Worm (Caenorhabditis elegans) whole organism, early embryonic: Measurements from ENCODE around the gene C33F10.12.
"Not testable (repeated sequence)": the region's sequence is repeated elsewhere in the genome, so short reads cannot be mapped to it uniquely, and the experiment has no call there.

Source experiments
- B0310.2 ChIP-seq: sonication (generic microtip); optimal IDR thresholded peaks from 2 replicates; lab custom pipeline; 2016; ENCODE audit warnings: mild to moderate bottlenecking, missing genetic modification characterization, missing compliant biosample characterization
- F13C5.2 ChIP-seq: sonication (generic microtip); optimal IDR thresholded peaks from 2 replicates; lab custom pipeline; 2017; ENCODE audit warnings: mild to moderate bottlenecking, missing genetic modification characterization, inconsistent platforms, missing compliant biosample characterization
- aly-1 ChIP-seq: sonication (generic microtip); optimal IDR thresholded peaks from 2 replicates; lab custom pipeline; 2016; ENCODE audit warnings: missing genetic modification characterization, missing compliant biosample characterization
- ama-1 ChIP-seq: fragments of 150-350 bp; optimal IDR thresholded peaks from 2 replicates; lab custom pipeline; 2014
- ceh-13 ChIP-seq: fragments of 200-800 bp; sonication (Bioruptor generic); optimal IDR thresholded peaks from 2 replicates; lab custom pipeline; 2018; ENCODE audit warnings: mild to moderate bottlenecking, missing genetic modification characterization, missing compliant biosample characterization
- ceh-36 ChIP-seq: sonication (generic microtip); optimal IDR thresholded peaks from 2 replicates; lab custom pipeline; 2016; ENCODE audit warnings: missing genetic modification characterization, inconsistent platforms, missing compliant biosample characterization
- ets-7 ChIP-seq: sonication (generic microtip); optimal IDR thresholded peaks from 2 replicates; lab custom pipeline; 2016; ENCODE audit warnings: missing genotype, missing genetic modification characterization, missing compliant biosample characterization
- flt-1 ChIP-seq: fragments of 200-800 bp; sonication (Bioruptor generic); IDR thresholded peaks from 2 replicates; pipeline ENCODE4 v1.3.6; 2022; ENCODE audit warnings: missing genetic modification characterization, missing compliant biosample characterization
- hmbx-1 ChIP-seq: sonication (generic microtip); optimal IDR thresholded peaks from 2 replicates; lab custom pipeline; 2016; ENCODE audit warnings: mild to moderate bottlenecking, missing genetic modification characterization, missing compliant biosample characterization
- hmg-4 ChIP-seq: fragments of 200-800 bp; sonication (Bioruptor generic); optimal IDR thresholded peaks from 2 replicates; lab custom pipeline; 2018; ENCODE audit warnings: mild to moderate bottlenecking, missing genetic modification characterization, missing compliant biosample characterization
- hnd-1 ChIP-seq: sonication (generic microtip); optimal IDR thresholded peaks from 2 replicates; lab custom pipeline; 2016; ENCODE audit warnings: missing genetic modification characterization, missing compliant biosample characterization
- pes-1 ChIP-seq: fragments of 200-800 bp; sonication (Bioruptor generic); IDR thresholded peaks from 2 replicates; pipeline ENCODE4 v1.3.6; 2022; ENCODE audit warnings: missing genetic modification reagents, missing genetic modification characterization, missing compliant biosample characterization
- scrt-1 ChIP-seq: fragments of 200-800 bp; sonication (Bioruptor generic); IDR thresholded peaks from 2 replicates; pipeline ENCODE4 v1.3.6; 2022; ENCODE audit warnings: missing genetic modification characterization, missing compliant biosample characterization
- sea-1 ChIP-seq: fragments of 200-800 bp; sonication (Bioruptor generic); conservative IDR thresholded peaks from 2 replicates; pipeline ENCODE4 v1.3.6; 2022; ENCODE audit warnings: missing genetic modification characterization, missing compliant biosample characterization
- tbx-11 ChIP-seq: fragments of 200-800 bp; sonication (Bioruptor generic); IDR thresholded peaks from 2 replicates; pipeline ENCODE4 v1.3.6; 2022; ENCODE audit warnings: missing genetic modification characterization, missing compliant biosample characterization
- tbx-37 ChIP-seq: fragments of 200-800 bp; sonication (Bioruptor generic); conservative IDR thresholded peaks from 2 replicates; pipeline ENCODE4 v1.3.6; 2022; ENCODE audit warnings: missing genetic modification reagents, missing genetic modification characterization, missing compliant biosample characterization
- tra-4 ChIP-seq: sonication (generic microtip); optimal IDR thresholded peaks from 2 replicates; lab custom pipeline; 2017; ENCODE audit warnings: missing genetic modification characterization, missing compliant biosample characterization

The C33F10.12 gene

DNA sequence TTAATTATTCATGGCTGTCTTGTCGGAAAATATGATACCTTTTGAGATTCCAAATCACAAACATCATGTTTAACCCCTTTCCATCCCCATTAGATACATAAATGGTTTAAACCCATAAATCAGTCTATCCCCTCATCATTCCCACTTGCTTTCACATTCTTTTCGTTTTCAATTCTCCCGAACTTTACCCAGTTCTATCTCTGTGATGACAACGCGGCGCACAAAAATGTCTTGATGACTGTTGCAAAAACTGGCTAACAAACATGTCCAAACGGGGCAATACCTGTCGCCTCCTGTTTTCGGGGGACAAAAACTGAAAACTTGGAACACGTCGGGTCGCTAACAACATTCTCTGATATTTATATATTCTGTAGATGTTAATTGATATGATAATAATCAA, 28.5 kb upstream of the C33F10.12 start:
- TF ChIP-seq aly-1 (tag; lab: Kevin White, UChicago) (no peak), tbx-37 (no peak), flt-1 (no peak), B0310.2 (tag; lab: Kevin White, UChicago) (no peak), tra-4 (tag; lab: Kevin White, UChicago) (no peak), ceh-13 (GFP tag; lab: Kevin White, UChicago) (no peak), hmg-4 (GFP tag; lab: Kevin White, UChicago) (no peak)

DNA sequence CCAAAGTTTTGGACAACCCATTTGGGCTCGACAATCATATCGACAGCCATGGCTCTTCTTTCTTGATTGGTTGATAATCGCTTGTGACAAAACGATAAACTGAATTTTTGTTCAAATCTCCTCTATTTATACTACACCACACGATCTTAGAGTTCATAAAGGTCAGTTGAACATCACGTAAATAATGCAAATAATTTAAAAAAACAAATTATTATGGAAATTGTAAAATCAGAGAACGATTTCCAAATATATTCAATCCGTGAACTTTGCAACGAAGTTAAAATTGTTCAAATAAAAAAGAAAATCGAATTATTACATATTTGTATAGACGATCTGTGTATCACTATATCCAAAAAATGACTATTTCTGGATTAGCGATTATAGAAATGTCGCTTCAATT, 25.8 kb upstream of the C33F10.12 start, which contains the start of the genes mpst-4 and F11G11.14:
Gene mpst-4 (minus strand): TSS at position 101 of the 400 bp plus-strand sequence.
Gene F11G11.14 (plus strand): TSS at position 325 of the 400 bp plus-strand sequence.
- TF ChIP-seq hmg-4 (GFP tag; lab: Kevin White, UChicago) (no peak), sea-1 (GFP tag; lab: Robert Waterston, UW) (no peak), hnd-1 (tag; lab: Kevin White, UChicago) (no peak), ama-1 (lab: Kevin White, UChicago) (no peak), hmbx-1 (tag; lab: Kevin White, UChicago) (no peak), ceh-36 (tag; lab: Kevin White, UChicago) (no peak), flt-1 (no peak), B0310.2 (tag; lab: Kevin White, UChicago) (no peak), ets-7 (no peak), tbx-37 (no peak), scrt-1 (GFP tag; lab: Robert Waterston, UW) (no peak), tbx-11 (no peak), pes-1 (GFP tag; lab: Robert Waterston, UW) (no peak), F13C5.2 (tag; lab: Kevin White, UChicago) (no peak), tra-4 (tag; lab: Kevin White, UChicago) (no peak), aly-1 (tag; lab: Kevin White, UChicago) (no peak)

DNA sequence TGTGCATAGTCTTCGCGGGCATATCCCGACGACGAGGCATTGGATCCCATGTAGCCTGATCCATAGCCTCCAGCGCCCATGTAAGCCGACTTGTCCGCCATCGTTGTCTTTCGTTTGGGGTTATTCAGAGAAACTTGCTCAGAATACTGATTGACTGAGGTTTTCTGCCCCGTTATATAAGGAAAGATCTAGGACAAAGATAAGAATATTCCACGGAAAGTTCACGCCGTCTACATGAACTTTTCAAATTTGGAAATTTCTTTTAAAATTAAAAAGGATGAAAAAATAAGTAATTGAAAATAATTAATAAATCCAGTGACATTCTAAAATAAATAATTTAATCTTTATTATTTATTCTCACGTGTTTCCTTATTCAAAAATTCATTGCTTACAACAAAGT, 22.7 kb upstream of the C33F10.12 start, which contains the start of the genes nspd-5 and F11G11.4:
Gene nspd-5 (minus strand): TSS at position 101 of the 400 bp plus-strand sequence.
Gene F11G11.4 (plus strand): TSS at position 335 of the 400 bp plus-strand sequence.
- not testable (repeated sequence) for TF ChIP-seq sea-1 (GFP tag; lab: Robert Waterston, UW); aly-1 (tag; lab: Kevin White, UChicago); tbx-37

DNA sequence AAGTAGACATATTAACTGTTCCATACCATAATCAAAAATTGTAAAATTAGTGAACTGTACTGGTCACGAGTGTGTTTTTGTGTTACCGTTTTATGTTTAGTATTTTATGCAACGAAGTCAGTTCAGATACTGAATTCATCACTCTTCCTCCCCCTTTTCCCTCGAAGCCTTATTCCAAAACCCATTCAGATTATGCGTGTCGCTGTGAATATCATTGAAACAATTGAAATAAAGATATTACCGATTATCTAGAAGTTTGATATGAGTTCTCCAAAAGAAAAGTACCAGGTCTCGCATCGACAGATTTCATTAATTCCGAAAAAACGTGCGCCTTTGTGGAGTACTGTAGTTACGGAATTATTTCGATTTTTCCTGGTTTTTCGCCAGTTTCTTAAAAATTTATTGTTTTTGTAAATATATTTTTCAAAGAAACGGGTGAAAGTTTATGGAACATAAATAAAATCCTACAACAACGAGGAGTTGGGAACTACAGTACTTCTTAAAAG, 21.4 kb upstream of the C33F10.12 start:
- TF ChIP-seq hmbx-1 (tag; lab: Kevin White, UChicago), result no peak
- TF ChIP-seq sea-1 (GFP tag; lab: Robert Waterston, UW), result no peak
- TF ChIP-seq pes-1 (GFP tag; lab: Robert Waterston, UW), result no peak
- no peak for TF ChIP-seq F13C5.2 (tag; lab: Kevin White, UChicago)
- TF ChIP-seq ama-1 (lab: Kevin White, UChicago), result no peak
- no peak for TF ChIP-seq ets-7
- TF ChIP-seq tra-4 (tag; lab: Kevin White, UChicago), result no peak
- no peak for TF ChIP-seq ceh-13 (GFP tag; lab: Kevin White, UChicago)
- TF ChIP-seq hmg-4 (GFP tag; lab: Kevin White, UChicago), result no peak

- TF ChIP-seq tra-4 (tag; lab: Kevin White, UChicago) (no peak), tbx-11 (no peak), pes-1 (GFP tag; lab: Robert Waterston, UW) (no peak), ama-1 (lab: Kevin White, UChicago) (no peak), tbx-37 (no peak), ets-7 (no peak), hmg-4 (GFP tag; lab: Kevin White, UChicago) (no peak), ceh-13 (GFP tag; lab: Kevin White, UChicago) (no peak), ceh-36 (tag; lab: Kevin White, UChicago) (no peak), hnd-1 (tag; lab: Kevin White, UChicago) (no peak), flt-1 (no peak), sea-1 (GFP tag; lab: Robert Waterston, UW) (no peak), F13C5.2 (tag; lab: Kevin White, UChicago) (no peak), aly-1 (tag; lab: Kevin White, UChicago) (no peak)
Measured at ce11 chrII:4857873-4858364, 20.4 kb upstream of the C33F10.12 start, which contains the start of gene F11G11.5. Gene F11G11.5 (plus strand): TSS chrII:4857923.

ce11 chrII:4857086-4857485, 19.5 kb upstream of the C33F10.12 start:
- no peak for TF ChIP-seq hmg-4 (GFP tag; lab: Kevin White, UChicago)
- no peak for TF ChIP-seq hnd-1 (tag; lab: Kevin White, UChicago)
- TF ChIP-seq tra-4 (tag; lab: Kevin White, UChicago), result no peak
- TF ChIP-seq F13C5.2 (tag; lab: Kevin White, UChicago), result no peak
- no peak for TF ChIP-seq B0310.2 (tag; lab: Kevin White, UChicago)
- TF ChIP-seq sea-1 (GFP tag; lab: Robert Waterston, UW), result no peak
- TF ChIP-seq ceh-13 (GFP tag; lab: Kevin White, UChicago), result no peak
- TF ChIP-seq tbx-11, result no peak

DNA sequence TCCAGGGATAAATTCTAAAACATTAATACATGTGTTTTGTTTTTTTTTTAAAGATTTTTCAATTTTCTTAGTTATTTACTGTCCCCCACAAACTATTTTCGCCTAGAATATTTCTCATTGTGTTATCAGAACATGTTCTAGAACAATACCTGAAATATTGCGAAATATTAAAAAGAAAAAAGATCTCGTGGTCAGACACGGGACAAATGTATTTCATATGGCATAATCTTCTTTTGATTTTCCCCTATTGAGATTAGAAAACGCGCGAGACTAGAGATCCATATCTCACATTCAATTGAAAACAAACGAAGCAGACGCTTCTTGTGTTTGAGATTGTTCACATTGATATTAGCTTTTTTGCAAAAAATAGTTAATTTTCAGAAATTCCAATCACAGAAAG, 18.6 kb upstream of the C33F10.12 start:
- TF ChIP-seq flt-1 (no peak), tra-4 (tag; lab: Kevin White, UChicago) (no peak), F13C5.2 (tag; lab: Kevin White, UChicago) (no peak), tbx-11 (no peak), tbx-37 (no peak)

DNA sequence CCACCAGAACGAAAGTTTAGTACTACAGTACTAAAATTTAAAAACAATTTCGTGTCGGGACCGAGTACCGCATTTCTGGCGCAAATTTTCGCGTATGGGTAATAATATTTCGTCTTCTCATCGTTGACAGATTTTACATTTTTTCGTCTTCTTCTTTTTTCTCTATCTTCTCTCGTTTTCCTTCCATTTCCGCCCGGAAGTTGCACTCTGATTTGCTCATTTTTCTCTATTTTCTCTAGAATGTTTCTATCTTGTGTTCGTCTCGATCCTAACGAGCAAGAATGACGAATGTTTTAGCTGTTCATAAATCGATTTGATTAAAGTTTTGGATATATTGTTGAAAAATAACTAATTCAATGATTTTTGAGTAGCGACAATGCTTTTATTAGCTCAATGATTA, 17.9 kb upstream of the C33F10.12 start:
- TF ChIP-seq ets-7, result no peak
- TF ChIP-seq ceh-36 (tag; lab: Kevin White, UChicago), result no peak
- no peak for TF ChIP-seq tbx-37
- TF ChIP-seq hnd-1 (tag; lab: Kevin White, UChicago), result no peak
- no peak for TF ChIP-seq F13C5.2 (tag; lab: Kevin White, UChicago)
- TF ChIP-seq B0310.2 (tag; lab: Kevin White, UChicago), result no peak
- TF ChIP-seq hmg-4 (GFP tag; lab: Kevin White, UChicago), result no peak
- TF ChIP-seq tbx-11, result no peak
- TF ChIP-seq hmbx-1 (tag; lab: Kevin White, UChicago), result no peak
- TF ChIP-seq ceh-13 (GFP tag; lab: Kevin White, UChicago), result no peak
- TF ChIP-seq sea-1 (GFP tag; lab: Robert Waterston, UW), result no peak
- no peak for TF ChIP-seq flt-1
- TF ChIP-seq scrt-1 (GFP tag; lab: Robert Waterston, UW), result no peak
- no peak for TF ChIP-seq aly-1 (tag; lab: Kevin White, UChicago)
- TF ChIP-seq pes-1 (GFP tag; lab: Robert Waterston, UW), result no peak
- TF ChIP-seq tra-4 (tag; lab: Kevin White, UChicago), result no peak
- no peak for TF ChIP-seq ama-1 (lab: Kevin White, UChicago)
